Worm (Caenorhabditis elegans) whole organism, L1 larva: ENCODE results near the gene C54D10.9.

ENCODE experiments used
- C04F5.9 ChIP-seq: sonication (generic microtip); optimal IDR thresholded peaks from 2 replicates; lab custom pipeline; 2016; ENCODE audit warnings: missing genetic modification characterization, missing compliant biosample characterization
- F16B12.6 ChIP-seq: fragments of 150-350 bp; optimal IDR thresholded peaks from 2 replicates; lab custom pipeline; 2014; ENCODE audit warnings: missing biosample characterization, missing genetic modification characterization
- Y116A8C.19 ChIP-seq: sonication (generic microtip); optimal IDR thresholded peaks from 2 replicates; lab custom pipeline; 2016; ENCODE audit warnings: missing compliant biosample characterization, missing genetic modification characterization, borderline replicate concordance
- ama-1 ChIP-seq: fragments of 150-350 bp; optimal IDR thresholded peaks from 2 replicates; lab custom pipeline; 2014
- ceh-8 ChIP-seq: fragments of 200-800 bp; sonication (Bioruptor generic); optimal IDR thresholded peaks from 2 replicates; lab custom pipeline; 2018; ENCODE audit warnings: mild to moderate bottlenecking, missing genetic modification characterization, moderate library complexity, missing compliant biosample characterization
- ceh-88 ChIP-seq: fragments of 200-800 bp; sonication (Bioruptor generic); IDR thresholded peaks from 2 replicates; pipeline ENCODE4 v1.3.6; 2022; ENCODE audit warnings: missing genetic modification characterization, missing compliant biosample characterization
- ceh-90 ChIP-seq: sonication (generic microtip); optimal IDR thresholded peaks from 2 replicates; lab custom pipeline; 2016; ENCODE audit warnings: missing genetic modification characterization, missing compliant biosample characterization
- ces-1 ChIP-seq: fragments of 150-350 bp; optimal IDR thresholded peaks from 2 replicates; lab custom pipeline; 2014; ENCODE audit warnings: missing biosample characterization, missing genetic modification reagents, missing genetic modification characterization
- dpl-1 ChIP-seq, 3 experiments: fragments of 150-350 bp in 2 of 3; sonication (generic microtip) in 1 of 3; optimal IDR thresholded peaks; 2 replicates each; lab custom pipeline; 2014 to 2017; ENCODE audit warnings: missing biosample characterization in 3 of 3, missing genetic modification characterization in 3 of 3, missing genetic modification reagents in 3 of 3
- efl-1 ChIP-seq, 4 experiments: fragments of 150-350 bp; optimal IDR thresholded peaks in 3 of 4; peaks in 1 of 4; 1 replicate in 1 of 4; 2 replicates in 3 of 4; lab custom pipeline; 2014; ENCODE audit warnings: missing biosample characterization in 2 of 4, missing genetic modification characterization in 2 of 4, missing genetic modification reagents in 2 of 4
- elt-3 ChIP-seq, 6 experiments: fragments of 150-350 bp in 1 of 6; sonication (generic microtip); optimal IDR thresholded peaks; 2 replicates each; lab custom pipeline; 2017 to 2018; ENCODE audit warnings: missing biosample characterization in 6 of 6, missing genetic modification characterization in 6 of 6, inconsistent platforms in 1 of 6
- ets-5 ChIP-seq: fragments of 200-800 bp; sonication (Bioruptor generic); IDR thresholded peaks from 2 replicates; pipeline ENCODE4 v1.3.6; 2022; ENCODE audit warnings: missing genetic modification characterization, missing compliant biosample characterization
- fkh-4 ChIP-seq: sonication (generic microtip); optimal IDR thresholded peaks from 2 replicates; lab custom pipeline; 2016; ENCODE audit warnings: missing compliant biosample characterization, missing genetic modification characterization, borderline replicate concordance
- fkh-8 ChIP-seq: sonication (generic microtip); optimal IDR thresholded peaks from 2 replicates; lab custom pipeline; 2016; ENCODE audit warnings: mild to moderate bottlenecking, missing genetic modification characterization, missing compliant biosample characterization
- hlh-17 ChIP-seq: fragments of 200-800 bp; sonication (Bioruptor generic); optimal IDR thresholded peaks from 2 replicates; lab custom pipeline; 2018; ENCODE audit warnings: missing genetic modification characterization, mild to moderate bottlenecking, missing compliant biosample characterization, moderate library complexity, borderline replicate concordance
- hlh-4 ChIP-seq: sonication (generic microtip); optimal IDR thresholded peaks from 2 replicates; lab custom pipeline; 2016; ENCODE audit warnings: mild to moderate bottlenecking, missing genetic modification characterization, missing compliant biosample characterization
- hpl-2 ChIP-seq: fragments of 150-350 bp; optimal IDR thresholded peaks from 2 replicates; lab custom pipeline; 2014; ENCODE audit warnings: missing biosample characterization, missing genetic modification reagents, missing genetic modification characterization
- irx-1 ChIP-seq: sonication (generic microtip); optimal IDR thresholded peaks from 2 replicates; lab custom pipeline; 2016; ENCODE audit warnings: missing genetic modification characterization, missing compliant biosample characterization
- lin-15B ChIP-seq: fragments of 150-350 bp; sonication (generic microtip); optimal IDR thresholded peaks from 3 replicates; lab custom pipeline; 2014; ENCODE audit warnings: missing biosample characterization, missing genetic modification characterization
- lin-35 ChIP-seq, 2 experiments: fragments of 150-350 bp; optimal IDR thresholded peaks; 2 replicates each; lab custom pipeline; 2014; ENCODE audit warnings: missing biosample characterization in 2 of 2, missing genetic modification characterization in 2 of 2, missing genetic modification reagents in 2 of 2
- mab-9 ChIP-seq: fragments of 200-800 bp; sonication (Bioruptor generic); IDR thresholded peaks from 2 replicates; pipeline ENCODE4 v1.3.6; 2022; ENCODE audit warnings: missing genetic modification reagents, missing genetic modification characterization, missing compliant biosample characterization
- mdl-1 ChIP-seq, 2 experiments: fragments of 150-350 bp; optimal IDR thresholded peaks; 2 replicates each; lab custom pipeline; 2014 to 2017; ENCODE audit warnings: missing biosample characterization in 2 of 2, missing genetic modification characterization in 2 of 2, inconsistent platforms in 1 of 2
- mef-2 ChIP-seq: fragments of 150-350 bp; optimal IDR thresholded peaks from 2 replicates; lab custom pipeline; 2014; ENCODE audit warnings: missing biosample characterization, missing genetic modification characterization
- mep-1 ChIP-seq: fragments of 150-350 bp; optimal IDR thresholded peaks from 2 replicates; lab custom pipeline; 2014; ENCODE audit warnings: missing biosample characterization, missing genetic modification characterization
- nhr-12 ChIP-seq: sonication (generic microtip); optimal IDR thresholded peaks from 2 replicates; lab custom pipeline; 2017; ENCODE audit warnings: missing biosample characterization, missing genetic modification characterization
- nhr-19 ChIP-seq: fragments of 200-800 bp; sonication (Bioruptor generic); conservative IDR thresholded peaks from 2 replicates; pipeline ENCODE4 v1.3.6; 2022; ENCODE audit warnings: missing genetic modification characterization, missing compliant biosample characterization
- nhr-237 ChIP-seq: fragments of 150-350 bp; optimal IDR thresholded peaks from 2 replicates; lab custom pipeline; 2014; ENCODE audit warnings: missing biosample characterization, missing genetic modification characterization
- nhr-76 ChIP-seq: sonication (generic microtip); optimal IDR thresholded peaks from 2 replicates; lab custom pipeline; 2017; ENCODE audit warnings: missing biosample characterization, missing genetic modification characterization
- nhr-85 ChIP-seq: sonication (generic microtip); peaks from one replicate; lab custom pipeline; 2016; ENCODE audit warnings: missing genetic modification characterization, inconsistent platforms, missing compliant biosample characterization
- nhr-90 ChIP-seq: sonication (generic microtip); optimal IDR thresholded peaks from 2 replicates; lab custom pipeline; 2016; ENCODE audit warnings: mild to moderate bottlenecking, missing genetic modification characterization, missing compliant biosample characterization; ENCODE audit not compliant: poor library complexity
- pax-3 ChIP-seq: fragments of 200-800 bp; sonication (Bioruptor generic); optimal IDR thresholded peaks from 2 replicates; lab custom pipeline; 2018; ENCODE audit warnings: mild to moderate bottlenecking, missing genetic modification characterization, moderate library complexity, missing compliant biosample characterization
- skn-1 ChIP-seq: fragments of 150-350 bp; optimal IDR thresholded peaks from 2 replicates; lab custom pipeline; 2014; ENCODE audit warnings: missing biosample characterization, missing genetic modification characterization
- snpc-4 ChIP-seq: fragments of 150-350 bp; optimal IDR thresholded peaks from 2 replicates; lab custom pipeline; 2014; ENCODE audit warnings: missing biosample characterization, missing genetic modification characterization
- sox-4 ChIP-seq: sonication (generic microtip); optimal IDR thresholded peaks from 2 replicates; lab custom pipeline; 2016; ENCODE audit warnings: missing genetic modification characterization, missing compliant biosample characterization
- sptf-1 ChIP-seq: fragments of 150-350 bp; optimal IDR thresholded peaks from 2 replicates; lab custom pipeline; 2014; ENCODE audit warnings: missing biosample characterization, missing genetic modification characterization
- tlp-1 ChIP-seq: fragments of 150-350 bp; optimal IDR thresholded peaks from 2 replicates; lab custom pipeline; 2014; ENCODE audit warnings: missing biosample characterization, missing genetic modification characterization
- unc-130 ChIP-seq: fragments of 150-350 bp; optimal IDR thresholded peaks from 2 replicates; lab custom pipeline; 2017; ENCODE audit warnings: missing biosample characterization, missing genetic modification characterization, inconsistent platforms
- unc-30 ChIP-seq: sonication (generic microtip); optimal IDR thresholded peaks from 2 replicates; lab custom pipeline; 2017; ENCODE audit warnings: missing biosample characterization, missing genetic modification characterization
- zag-1 ChIP-seq: fragments of 150-350 bp; optimal IDR thresholded peaks from 2 replicates; lab custom pipeline; 2014; ENCODE audit warnings: missing biosample characterization, missing genetic modification characterization
- ztf-4 ChIP-seq: fragments of 150-350 bp; optimal IDR thresholded peaks from 2 replicates; lab custom pipeline; 2014; ENCODE audit warnings: missing biosample characterization, missing genetic modification characterization

Gene C54D10.9

DNA sequence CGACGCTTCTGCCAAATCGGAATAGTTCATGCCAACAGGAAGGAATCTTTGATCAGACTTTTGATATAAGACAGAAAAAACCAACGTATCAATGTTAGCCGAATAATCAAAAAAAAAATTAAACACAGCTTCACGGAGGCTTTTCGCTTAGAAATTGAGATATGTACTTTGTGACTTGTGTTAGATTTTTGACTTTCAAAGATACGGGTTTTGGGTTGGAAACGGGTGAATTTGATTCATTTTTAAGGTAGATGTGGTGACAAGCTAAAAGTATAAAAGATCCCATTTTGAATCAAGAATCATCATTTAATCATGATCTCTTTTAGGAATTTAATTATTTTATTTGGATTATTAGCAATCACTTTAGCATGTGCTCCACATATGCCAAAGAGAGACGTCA lies 44.6 kb upstream of the C54D10.9 start, which contains the start of gene K01D12.8:
Gene K01D12.8 (plus strand): TSS at position 301 of the 400 bp plus-strand sequence.
- no peak for TF ChIP-seq hlh-4 (tag; lab: Kevin White, UChicago)
- TF ChIP-seq, all 84 proteins: peak for 0

DNA sequence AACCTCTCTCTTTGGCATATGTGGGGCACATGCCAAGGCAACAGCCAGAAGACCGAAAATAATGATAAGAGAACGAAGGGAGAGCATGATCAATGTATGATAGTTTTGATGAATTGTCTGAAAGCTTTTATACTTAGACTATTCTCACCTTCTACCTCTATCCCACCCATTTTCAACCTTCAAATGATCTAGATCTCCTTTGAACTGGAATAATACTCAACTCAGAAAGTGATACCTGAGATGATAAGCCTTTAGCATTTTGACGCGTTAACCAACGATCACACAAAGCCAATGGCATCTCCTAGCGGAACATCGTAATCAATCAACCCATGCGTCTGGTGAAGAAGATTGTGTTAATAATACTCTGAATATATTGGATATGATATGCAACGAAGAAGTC lies 42.4 kb upstream of the C54D10.9 start, which contains the start of gene K01D12.9:
Gene K01D12.9 (minus strand): TSS at position 101 of the 400 bp plus-strand sequence.
- no peak for TF ChIP-seq nhr-12 (tag; lab: Kevin White, UChicago)
- TF ChIP-seq nhr-237, result no peak
- no peak for TF ChIP-seq nhr-90 (tag; lab: Kevin White, UChicago)
- no peak for TF ChIP-seq mep-1 (tag; lab: Kevin White, UChicago)
- TF ChIP-seq sox-4 (tag; lab: Kevin White, UChicago), result no peak
- no peak for TF ChIP-seq ama-1 (lab: Kevin White, UChicago)
- no peak for TF ChIP-seq lin-35 (GFP tag; optimal IDR thresholded peaks at IDR 0.05; lab: Kevin White, UChicago)
- no peak for TF ChIP-seq elt-3 (tag; optimal IDR thresholded peaks at IDR 0.05; lab: Kevin White, UChicago)
- no peak for TF ChIP-seq efl-1 (optimal IDR thresholded peaks at IDR 0.05; lab: Kevin White, UChicago)
- TF ChIP-seq efl-1 (GFP tag; optimal IDR thresholded peaks at IDR 0.05 in 1 of 2; lab: Kevin White, UChicago), result no peak
- TF ChIP-seq mab-9 (GFP tag; lab: Robert Waterston, UW), result no peak
- no peak for TF ChIP-seq dpl-1 (GFP tag; optimal IDR thresholded peaks at IDR 0.05; lab: Kevin White, UChicago)
- no peak for TF ChIP-seq hlh-17 (GFP tag; lab: Kevin White, UChicago)
- TF ChIP-seq ceh-90 (tag; lab: Kevin White, UChicago), result no peak
- TF ChIP-seq irx-1, result no peak
- no peak for TF ChIP-seq hpl-2 (GFP tag; lab: Kevin White, UChicago)
- TF ChIP-seq nhr-76 (tag; lab: Kevin White, UChicago), result no peak
- no peak for TF ChIP-seq ces-1 (GFP tag; lab: Kevin White, UChicago)
- TF ChIP-seq fkh-4 (tag; lab: Kevin White, UChicago), result no peak

DNA sequence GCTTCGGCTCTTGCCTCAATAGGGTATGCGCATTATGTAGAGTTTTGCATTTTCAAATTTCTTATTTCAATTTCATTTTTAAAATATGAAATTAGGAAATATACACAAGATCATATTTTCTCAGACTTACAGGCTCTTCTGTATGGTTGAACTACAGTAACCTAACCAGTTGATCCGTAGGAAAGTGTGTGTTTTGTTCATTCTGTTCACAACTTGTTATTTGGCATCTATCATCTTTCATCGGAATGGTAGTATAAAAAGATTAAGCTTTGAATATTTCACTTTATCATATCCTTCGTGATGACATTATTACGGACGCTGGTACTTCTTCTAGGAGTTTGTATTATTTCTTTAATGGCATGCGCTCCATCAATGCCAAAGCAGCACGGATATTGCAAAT lies 41.0 kb upstream of the C54D10.9 start, which contains the start of gene K01D12.10:
Gene K01D12.10 (plus strand): TSS at position 301 of the 400 bp plus-strand sequence.
- no peak for TF ChIP-seq ceh-8 (GFP tag; lab: Kevin White, UChicago)
- TF ChIP-seq zag-1 (tag; lab: Kevin White, UChicago), result no peak
- TF ChIP-seq unc-30 (tag; lab: Kevin White, UChicago), result no peak
- no peak for TF ChIP-seq skn-1
- no peak for TF ChIP-seq nhr-76 (tag; lab: Kevin White, UChicago)
- TF ChIP-seq Y116A8C.19, result no peak
- TF ChIP-seq unc-130 (tag; lab: Kevin White, UChicago), result no peak
- no peak for TF ChIP-seq mab-9 (GFP tag; lab: Robert Waterston, UW)
- TF ChIP-seq snpc-4, result no peak
- no peak for TF ChIP-seq pax-3 (tag; lab: Kevin White, UChicago)
- TF ChIP-seq mef-2 (tag; lab: Kevin White, UChicago), result no peak
- TF ChIP-seq ces-1 (GFP tag; lab: Kevin White, UChicago), result no peak
- TF ChIP-seq ztf-4, result no peak
- no peak for TF ChIP-seq sptf-1
- TF ChIP-seq mdl-1 (tag; optimal IDR thresholded peaks at IDR 0.05; lab: Kevin White, UChicago), result no peak
- TF ChIP-seq ets-5 (GFP tag; lab: Robert Waterston, UW), result no peak
- no peak for TF ChIP-seq efl-1 (optimal IDR thresholded peaks at IDR 0.05; lab: Kevin White, UChicago)
- TF ChIP-seq efl-1 (GFP tag; optimal IDR thresholded peaks at IDR 0.05 in 1 of 2; lab: Kevin White, UChicago), result no peak
- no peak for TF ChIP-seq lin-15B (tag; lab: Kevin White, UChicago)
- TF ChIP-seq, all 84 proteins: peak for 0

DNA sequence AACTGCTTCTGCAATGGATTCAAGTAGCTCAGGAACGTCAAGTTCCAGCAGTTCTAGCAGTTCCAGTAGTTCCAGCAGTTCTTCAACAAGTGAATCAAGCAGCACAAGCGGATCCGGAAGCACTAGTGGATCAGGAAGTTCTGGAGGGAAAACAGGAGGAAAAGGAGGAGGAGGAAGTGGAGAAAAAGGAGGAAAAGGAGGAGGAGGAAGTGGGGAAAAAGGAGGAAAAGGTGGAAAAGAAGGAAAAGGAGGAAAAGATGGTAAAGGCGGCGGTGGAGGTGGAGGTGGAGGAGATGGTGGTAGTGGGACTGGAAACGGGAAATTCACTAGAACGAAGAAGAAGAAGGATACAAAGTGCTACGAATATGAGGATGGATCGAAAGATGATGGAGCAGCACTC lies 40.4 kb upstream of the C54D10.9 start:
- TF ChIP-seq tlp-1, result no peak
- TF ChIP-seq nhr-12 (tag; lab: Kevin White, UChicago), result no peak
- TF ChIP-seq ces-1 (GFP tag; lab: Kevin White, UChicago), result no peak

DNA sequence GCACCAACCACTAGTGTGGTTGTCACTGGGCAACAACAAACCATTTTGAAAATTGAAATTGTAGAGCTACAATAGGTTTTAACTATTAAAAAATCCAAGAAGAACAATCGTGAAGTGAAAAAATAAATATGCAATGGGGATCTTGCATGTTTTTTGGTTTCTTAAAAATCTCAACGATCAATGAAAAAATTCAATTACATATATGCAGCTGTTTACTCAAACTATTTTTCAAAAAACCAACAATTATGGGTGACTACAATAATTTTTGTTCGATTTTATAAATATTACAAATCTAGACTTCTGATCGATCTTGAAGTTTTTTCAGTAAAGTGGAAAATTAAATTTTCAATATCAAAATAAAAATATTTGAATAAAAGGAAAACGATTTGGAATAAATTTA lies 38.4 kb upstream of the C54D10.9 start, which contains the start of gene cdr-4:
Gene cdr-4 (minus strand): TSS at position 101 of the 400 bp plus-strand sequence.
- TF ChIP-seq fkh-8 (tag; lab: Kevin White, UChicago), result no peak
- TF ChIP-seq elt-3 (tag; optimal IDR thresholded peaks at IDR 0.05; lab: Kevin White, UChicago), result no peak
- TF ChIP-seq C04F5.9 (tag; lab: Kevin White, UChicago), result no peak
- no peak for TF ChIP-seq mef-2 (tag; lab: Kevin White, UChicago)
- no peak for TF ChIP-seq nhr-19
- TF ChIP-seq nhr-90 (tag; lab: Kevin White, UChicago), result no peak
- TF ChIP-seq F16B12.6, result no peak
- TF ChIP-seq skn-1, result no peak
- TF ChIP-seq nhr-85 (tag; lab: Kevin White, UChicago), result no peak
- no peak for TF ChIP-seq lin-35 (GFP tag; optimal IDR thresholded peaks at IDR 0.05; lab: Kevin White, UChicago)
- no peak for TF ChIP-seq ceh-88 (GFP tag; lab: Robert Waterston, UW)
- no peak for TF ChIP-seq hlh-4 (tag; lab: Kevin White, UChicago)
- TF ChIP-seq ceh-90 (tag; lab: Kevin White, UChicago), result no peak
